Worm (Caenorhabditis elegans) whole organism, L4 larva: Measurements from ENCODE around the gene pap-2.

Experiments used
- F26F4.8 ChIP-seq: fragments of 200-800 bp; sonication (Bioruptor generic); conservative IDR thresholded peaks from 2 replicates; pipeline ENCODE4 v1.3.6; 2022; ENCODE audit warnings: missing genetic modification characterization, missing compliant biosample characterization
- F37D6.2 ChIP-seq: sonication (generic microtip); optimal IDR thresholded peaks from 2 replicates; lab custom pipeline; 2016; ENCODE audit warnings: mild to moderate bottlenecking, missing genetic modification characterization, missing compliant biosample characterization
- F49E8.2 ChIP-seq: sonication (generic microtip); optimal IDR thresholded peaks from 2 replicates; lab custom pipeline; 2016; ENCODE audit warnings: missing compliant biosample characterization, mild to moderate bottlenecking, missing genetic modification characterization, borderline replicate concordance
- R02D3.7 ChIP-seq: fragments of 150-350 bp; sonication (generic microtip); optimal IDR thresholded peaks from 3 replicates; lab custom pipeline; 2014; ENCODE audit warnings: missing biosample characterization, missing genetic modification characterization
- T20F7.1 ChIP-seq: fragments of 200-800 bp; sonication (Bioruptor generic); optimal IDR thresholded peaks from 2 replicates; lab custom pipeline; 2018; ENCODE audit warnings: mild to moderate bottlenecking, missing genetic modification characterization, missing compliant biosample characterization
- T26A8.4 ChIP-seq: fragments of 200-800 bp; sonication (Bioruptor generic); IDR thresholded peaks from 2 replicates; pipeline ENCODE4 v1.3.6; 2022; ENCODE audit warnings: missing genetic modification characterization, missing compliant biosample characterization
- Y105C5A.15 ChIP-seq: fragments of 200-800 bp; sonication (Bioruptor generic); IDR thresholded peaks from 2 replicates; pipeline ENCODE4 v1.3.6; 2022; ENCODE audit warnings: missing genetic modification characterization, missing compliant biosample characterization
- Y48G9A.11 ChIP-seq: fragments of 200-800 bp; sonication (Bioruptor generic); IDR thresholded peaks from 2 replicates; pipeline ENCODE4 v1.3.6; 2022; ENCODE audit warnings: missing genetic modification reagents, missing genetic modification characterization, missing compliant biosample characterization
- Y5F2A.4 ChIP-seq: fragments of 200-800 bp; sonication (Bioruptor generic); optimal IDR thresholded peaks from 2 replicates; lab custom pipeline; 2018; ENCODE audit warnings: mild to moderate bottlenecking, missing genetic modification characterization, missing compliant biosample characterization
- Y75B8A.6 ChIP-seq: fragments of 200-800 bp; sonication (Bioruptor generic); IDR thresholded peaks from 2 replicates; pipeline ENCODE4 v1.3.6; 2022; ENCODE audit warnings: missing genetic modification reagents, missing genetic modification characterization, missing compliant biosample characterization
- ZK546.5 ChIP-seq, 2 experiments: sonication (generic microtip); optimal IDR thresholded peaks; 2 replicates each; lab custom pipeline; 2017; ENCODE audit warnings: missing biosample characterization in 2 of 2, missing genetic modification characterization in 2 of 2
- ama-1 ChIP-seq: fragments of 150-350 bp; optimal IDR thresholded peaks from 2 replicates; lab custom pipeline; 2014; ENCODE audit warnings: inconsistent platforms, mixed read lengths
- ceh-20 ChIP-seq: fragments of 200-800 bp; sonication (Bioruptor generic); IDR thresholded peaks from 2 replicates; pipeline ENCODE4 v1.3.6; 2022; ENCODE audit warnings: missing genetic modification reagents, missing genetic modification characterization, missing compliant biosample characterization
- ces-1 ChIP-seq: fragments of 150-350 bp; sonication (generic microtip); optimal IDR thresholded peaks from 4 replicates; lab custom pipeline; 2014; ENCODE audit warnings: missing biosample characterization, missing genetic modification reagents, missing genetic modification characterization
- ctbp-1 ChIP-seq: fragments of 200-800 bp; sonication (Bioruptor generic); IDR thresholded peaks from 2 replicates; pipeline ENCODE4 v1.3.6; 2022; ENCODE audit warnings: missing genetic modification reagents, missing genetic modification characterization, missing compliant biosample characterization
- daf-16 ChIP-seq, 3 experiments: sonication (generic microtip); optimal IDR thresholded peaks; 2 replicates each; lab custom pipeline; 2016 to 2017; ENCODE audit warnings: missing genetic modification characterization in 3 of 3, missing genetic modification reagents in 3 of 3, mild to moderate bottlenecking in 2 of 3, missing compliant biosample characterization in 2 of 3, missing biosample characterization in 1 of 3, moderate library complexity in 1 of 3
- daf-8 ChIP-seq: fragments of 200-800 bp; sonication (Bioruptor generic); IDR thresholded peaks from 2 replicates; pipeline ENCODE4 v1.3.6; 2022; ENCODE audit warnings: missing genetic modification characterization, missing compliant biosample characterization
- dmd-6 ChIP-seq: fragments of 200-800 bp; sonication (Bioruptor generic); IDR thresholded peaks from 2 replicates; pipeline ENCODE4 v1.3.6; 2022; ENCODE audit warnings: missing genetic modification reagents, missing genetic modification characterization, missing compliant biosample characterization
- dmd-9 ChIP-seq: fragments of 200-800 bp; sonication (Bioruptor generic); IDR thresholded peaks from 2 replicates; pipeline ENCODE4 v1.3.6; 2022; ENCODE audit warnings: missing genetic modification reagents, missing genetic modification characterization, missing compliant biosample characterization
- egl-27 ChIP-seq: sonication (generic microtip); optimal IDR thresholded peaks from 3 replicates; lab custom pipeline; 2017; ENCODE audit warnings: missing biosample characterization, missing genetic modification reagents, missing genetic modification characterization
- egl-43 ChIP-seq: fragments of 200-800 bp; sonication (Bioruptor generic); IDR thresholded peaks from 2 replicates; pipeline ENCODE4 v1.3.6; 2022; ENCODE audit warnings: missing genetic modification reagents, missing genetic modification characterization, missing compliant biosample characterization
- fos-1 ChIP-seq: fragments of 150-350 bp; optimal IDR thresholded peaks from 2 replicates; lab custom pipeline; 2014; ENCODE audit warnings: missing biosample characterization, missing genetic modification characterization
- gei-8 ChIP-seq: fragments of 200-800 bp; sonication (Bioruptor generic); optimal IDR thresholded peaks from 2 replicates; lab custom pipeline; 2018; ENCODE audit warnings: mild to moderate bottlenecking, missing genetic modification characterization, missing compliant biosample characterization
- hlh-30 ChIP-seq: sonication (generic microtip); optimal IDR thresholded peaks from 2 replicates; lab custom pipeline; 2017; ENCODE audit warnings: antibody characterized with exemption, mild to moderate bottlenecking, missing genetic modification characterization, missing compliant biosample characterization; ENCODE audit not compliant: insufficient read depth
- hmg-1.1 ChIP-seq: fragments of 200-800 bp; sonication (Bioruptor generic); IDR thresholded peaks from 2 replicates; pipeline ENCODE4 v1.3.6; 2022; ENCODE audit warnings: missing genetic modification reagents, missing genetic modification characterization, missing compliant biosample characterization
- lim-7 ChIP-seq: fragments of 200-800 bp; sonication (Bioruptor generic); IDR thresholded peaks from 2 replicates; pipeline ENCODE4 v1.3.6; 2022; ENCODE audit warnings: missing genetic modification characterization, missing compliant biosample characterization
- lin-1 ChIP-seq: fragments of 200-800 bp; sonication (Bioruptor generic); IDR thresholded peaks from 2 replicates; pipeline ENCODE4 v1.3.6; 2022; ENCODE audit warnings: missing genetic modification reagents, missing genetic modification characterization, missing compliant biosample characterization
- lin-13 ChIP-seq: fragments of 150-350 bp; optimal IDR thresholded peaks from 2 replicates; lab custom pipeline; 2014; ENCODE audit warnings: missing biosample characterization, missing genetic modification reagents, missing genetic modification characterization
- lin-29 ChIP-seq: fragments of 200-800 bp; sonication (Bioruptor generic); IDR thresholded peaks from 2 replicates; pipeline ENCODE4 v1.3.6; 2022; ENCODE audit warnings: missing genetic modification reagents, missing genetic modification characterization, missing compliant biosample characterization
- lin-38 ChIP-seq: fragments of 200-800 bp; sonication (Bioruptor generic); IDR thresholded peaks from 2 replicates; pipeline ENCODE4 v1.3.6; 2022; ENCODE audit warnings: missing genetic modification reagents, missing genetic modification characterization, missing compliant biosample characterization
- lin-39 ChIP-seq: fragments of 150-350 bp; optimal IDR thresholded peaks from 2 replicates; lab custom pipeline; 2014; ENCODE audit warnings: missing biosample characterization, missing genetic modification reagents, missing genetic modification characterization
- mdl-1 ChIP-seq, 2 experiments: fragments of 150-350 bp in 1 of 2; sonication (generic microtip) in 1 of 2; optimal IDR thresholded peaks; 2 replicates each; lab custom pipeline; 2014 to 2017; ENCODE audit warnings: missing biosample characterization in 2 of 2, missing genetic modification characterization in 2 of 2
- mxl-3 ChIP-seq: fragments of 200-800 bp; sonication (Bioruptor generic); optimal IDR thresholded peaks from 2 replicates; lab custom pipeline; 2018; ENCODE audit warnings: mild to moderate bottlenecking, missing genetic modification characterization, missing compliant biosample characterization
- nhr-10 ChIP-seq: fragments of 150-350 bp; optimal IDR thresholded peaks from 2 replicates; lab custom pipeline; 2014; ENCODE audit warnings: missing biosample characterization, missing genetic modification characterization
- nhr-102 ChIP-seq: sonication (generic microtip); optimal IDR thresholded peaks from 2 replicates; lab custom pipeline; 2016; ENCODE audit warnings: mild to moderate bottlenecking, missing genetic modification characterization, moderate library complexity, missing compliant biosample characterization
- nhr-11 ChIP-seq: fragments of 150-350 bp; optimal IDR thresholded peaks from 2 replicates; lab custom pipeline; 2014; ENCODE audit warnings: missing biosample characterization, missing genetic modification characterization
- nhr-42 ChIP-seq: fragments of 200-800 bp; sonication (Bioruptor generic); IDR thresholded peaks from 2 replicates; pipeline ENCODE4 v1.3.6; 2022; ENCODE audit warnings: missing genetic modification characterization, missing compliant biosample characterization
- php-3 ChIP-seq: fragments of 200-800 bp; sonication (Bioruptor generic); IDR thresholded peaks from 2 replicates; pipeline ENCODE4 v1.3.6; 2022; ENCODE audit warnings: missing genetic modification reagents, missing genetic modification characterization, missing compliant biosample characterization
- rbr-2 ChIP-seq: sonication (generic microtip); optimal IDR thresholded peaks from 2 replicates; lab custom pipeline; 2016; ENCODE audit warnings: missing genotype, missing genetic modification characterization, missing compliant biosample characterization
- set-16 ChIP-seq: fragments of 200-800 bp; sonication (Bioruptor generic); IDR thresholded peaks from 2 replicates; pipeline ENCODE4 v1.3.6; 2022; ENCODE audit warnings: missing genetic modification reagents, missing genetic modification characterization, missing compliant biosample characterization
- snpc-1.2 ChIP-seq: fragments of 200-800 bp; sonication (Bioruptor generic); IDR thresholded peaks from 2 replicates; pipeline ENCODE4 v1.3.6; 2022; ENCODE audit warnings: missing genetic modification reagents, missing genetic modification characterization, missing compliant biosample characterization
- snpc-4 ChIP-seq: fragments of 150-350 bp; optimal IDR thresholded peaks from 2 replicates; lab custom pipeline; 2014; ENCODE audit warnings: missing biosample characterization, missing genetic modification characterization
- spr-3 ChIP-seq: fragments of 200-800 bp; sonication (Bioruptor generic); optimal IDR thresholded peaks from 2 replicates; lab custom pipeline; 2018; ENCODE audit warnings: mild to moderate bottlenecking, missing genetic modification characterization, missing compliant biosample characterization
- vab-7 ChIP-seq: fragments of 200-800 bp; sonication (Bioruptor generic); IDR thresholded peaks from 2 replicates; pipeline ENCODE4 v1.3.6; 2022; ENCODE audit warnings: missing genetic modification reagents, missing genetic modification characterization, missing compliant biosample characterization
- zag-1 ChIP-seq: fragments of 150-350 bp; optimal IDR thresholded peaks from 2 replicates; lab custom pipeline; 2014; ENCODE audit warnings: missing biosample characterization, missing genetic modification characterization
- zfp-3 ChIP-seq: fragments of 200-800 bp; sonication (Bioruptor generic); conservative IDR thresholded peaks from 2 replicates; pipeline ENCODE4 v1.3.6; 2022; ENCODE audit warnings: missing genetic modification reagents, missing genetic modification characterization, missing compliant biosample characterization
- zip-2 ChIP-seq: fragments of 150-350 bp; optimal IDR thresholded peaks from 2 replicates; lab custom pipeline; 2014; ENCODE audit warnings: missing biosample characterization, missing genetic modification characterization
- ztf-11 ChIP-seq: fragments of 150-350 bp; optimal IDR thresholded peaks from 2 replicates; lab custom pipeline; 2014; ENCODE audit warnings: missing biosample characterization, missing genetic modification characterization

Gene pap-2

ce11 chrII:9621121-9621520 lies 11.9 kb upstream of the pap-2 start (continued):
- no peak for TF ChIP-seq Y48G9A.11 (GFP tag; lab: Robert Waterston, UW)
- TF ChIP-seq vab-7 (GFP tag; lab: Robert Waterston, UW), result no peak
- no peak for TF ChIP-seq snpc-4
- TF ChIP-seq nhr-10, result no peak
- no peak for TF ChIP-seq dmd-9 (GFP tag; lab: Robert Waterston, UW)
- TF ChIP-seq rbr-2, result no peak
- no peak for TF ChIP-seq mxl-3
- no peak for TF ChIP-seq ztf-11 (tag; lab: Kevin White, UChicago)
- TF ChIP-seq hmg-1.1 (GFP tag; lab: Robert Waterston, UW), result no peak
- TF ChIP-seq Y75B8A.6, result no peak
- TF ChIP-seq egl-43 (GFP tag; lab: Robert Waterston, UW), result peak; percentile 57; the same call in 1 of the 2 replicates
- no peak for TF ChIP-seq lin-39 (tag; lab: Kevin White, UChicago)
- TF ChIP-seq daf-8 (GFP tag; lab: Robert Waterston, UW), result no peak
- no peak for TF ChIP-seq F49E8.2 (tag; lab: Kevin White, UChicago)
- no peak for TF ChIP-seq F37D6.2 (tag; lab: Kevin White, UChicago)
- TF ChIP-seq nhr-102 (tag; lab: Kevin White, UChicago), result no peak
- no peak for TF ChIP-seq zip-2 (tag; lab: Kevin White, UChicago)
- no peak for TF ChIP-seq gei-8 (GFP tag; lab: Kevin White, UChicago)
- no peak for TF ChIP-seq lin-1
- TF ChIP-seq lin-29 (GFP tag; lab: Robert Waterston, UW), result no peak
- no peak for TF ChIP-seq Y5F2A.4 (GFP tag; lab: Kevin White, UChicago)
- TF ChIP-seq Y105C5A.15, result no peak
- no peak for TF ChIP-seq ces-1 (GFP tag; lab: Kevin White, UChicago)
- TF ChIP-seq ceh-20 (GFP tag; lab: Robert Waterston, UW), result no peak; the same call in 1 of the 2 replicates
- TF ChIP-seq php-3 (GFP tag; lab: Robert Waterston, UW), result no peak
- peak in 1 of 2 experiments; percentile 11 for TF ChIP-seq mdl-1 (tag; optimal IDR thresholded peaks at IDR 0.05; lab: Kevin White, UChicago)
- TF ChIP-seq set-16, result peak; percentile 27; the same call in 1 of the 2 replicates
- no peak for TF ChIP-seq ZK546.5 (tag; optimal IDR thresholded peaks at IDR 0.05; lab: Kevin White, UChicago)
- TF ChIP-seq F26F4.8 (GFP tag; lab: Robert Waterston, UW), result no peak
- no peak for TF ChIP-seq spr-3
- peak; percentile 67 for TF ChIP-seq nhr-11 (tag; lab: Kevin White, UChicago)
- TF ChIP-seq ama-1 (lab: Kevin White, UChicago), result peak; percentile 26
- peak in 1 of 2 experiments; percentile 50 for TF ChIP-seq daf-16 (GFP tag; optimal IDR thresholded peaks at IDR 0.05; lab: Kevin White, UChicago)
- no peak for TF ChIP-seq daf-16 (tag; optimal IDR thresholded peaks at IDR 0.05; lab: Kevin White, UChicago)
- TF ChIP-seq lin-38 (GFP tag; lab: Robert Waterston, UW), result no peak
- TF ChIP-seq lin-13 (GFP tag; lab: Kevin White, UChicago), result no peak
- no peak for TF ChIP-seq lim-7 (GFP tag; lab: Robert Waterston, UW)
- TF ChIP-seq fos-1 (tag; lab: Kevin White, UChicago), result no peak

DNA sequence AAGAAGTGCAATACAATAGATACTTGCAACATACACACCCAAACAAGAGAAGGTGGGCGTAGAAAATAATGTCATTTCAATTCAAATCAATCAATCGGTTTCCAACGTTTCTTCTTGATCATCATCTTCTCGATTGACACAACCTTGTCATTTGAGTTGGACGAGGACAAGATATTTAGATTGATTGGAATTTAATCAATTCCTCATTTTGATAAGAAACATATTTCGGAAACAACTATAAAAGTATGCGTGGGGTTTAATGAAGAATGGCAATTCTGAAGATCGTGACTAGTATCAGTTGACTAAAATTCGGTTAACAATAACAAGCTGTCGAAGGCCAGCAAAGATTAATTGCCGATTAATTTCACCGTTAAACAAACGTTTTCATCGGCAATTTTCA lies 11.4 kb upstream of the pap-2 start:
- TF ChIP-seq hlh-30 (tag; lab: Kevin White, UChicago) (no peak), gei-8 (GFP tag; lab: Kevin White, UChicago) (no peak), zfp-3 (GFP tag; lab: Robert Waterston, UW) (0 out of 2 replicates have a peak, but pooled peaks have one; percentile 10), F37D6.2 (tag; lab: Kevin White, UChicago) (no peak), egl-43 (GFP tag; lab: Robert Waterston, UW) (no peak), ceh-20 (GFP tag; lab: Robert Waterston, UW) (0 out of 2 replicates have a peak, but pooled peaks have one; percentile 32), nhr-42 (no peak), F49E8.2 (tag; lab: Kevin White, UChicago) (no peak), lin-13 (GFP tag; lab: Kevin White, UChicago) (peak; percentile 21), nhr-102 (tag; lab: Kevin White, UChicago) (peak; percentile 12), Y75B8A.6 (no peak), lin-1 (0 out of 2 replicates have a peak, but pooled peaks have one; percentile 10), egl-27 (no peak), T26A8.4 (GFP tag; lab: Robert Waterston, UW) (no peak), zag-1 (tag; lab: Kevin White, UChicago) (no peak), daf-16 (GFP tag; optimal IDR thresholded peaks at IDR 0.05; lab: Kevin White, UChicago) (no peak), daf-16 (tag; optimal IDR thresholded peaks at IDR 0.05; lab: Kevin White, UChicago) (peak; percentile 19), ctbp-1 (GFP tag; lab: Robert Waterston, UW) (no peak), php-3 (GFP tag; lab: Robert Waterston, UW) (peak; percentile 76), ces-1 (GFP tag; lab: Kevin White, UChicago) (no peak), T20F7.1 (GFP tag; lab: Kevin White, UChicago) (peak; percentile 65), dmd-6 (peak; percentile 89), R02D3.7 (tag; lab: Kevin White, UChicago) (no peak), snpc-1.2 (GFP tag; lab: Robert Waterston, UW) (no peak)
- TF ChIP-seq, all 104 proteins: peak for 9
